Fruit fly (Drosophila melanogaster) whole organism, embryonic: Measurements from ENCODE around the gene SCOT.

Experiments used
- ATbp ChIP-seq: fragments of 200-800 bp; sonication (Bioruptor generic); optimal IDR thresholded peaks from 2 replicates; lab custom pipeline; 2017; ENCODE audit warnings: missing biosample characterization, mild to moderate bottlenecking, missing genetic modification characterization, missing genetic modification reagents
- Abd-B ChIP-seq: fragments of 200-800 bp; sonication (Bioruptor generic); optimal IDR thresholded peaks from 2 replicates; lab custom pipeline; 2018; ENCODE audit warnings: missing biosample characterization, mild to moderate bottlenecking, missing genetic modification characterization, moderate library complexity
- Awh ChIP-seq: fragments of 200-800 bp; sonication (Bioruptor generic); IDR thresholded peaks from 2 replicates; pipeline ENCODE4, ENCODE4 v1.3.6; 2022; ENCODE audit warnings: missing biosample characterization, missing genetic modification characterization
- BtbVII ChIP-seq: fragments of 200-800 bp; sonication (Bioruptor generic); optimal IDR thresholded peaks from 3 replicates; lab custom pipeline; 2017; ENCODE audit warnings: missing biosample characterization, mild to moderate bottlenecking, missing genetic modification characterization
- CG11247 ChIP-seq: fragments of 200-800 bp; sonication (Bioruptor generic); IDR thresholded peaks from 2 replicates; pipeline ENCODE4 v1.3.6; 2022; ENCODE audit warnings: missing biosample characterization, missing genetic modification characterization
- CG11504 ChIP-seq: fragments of 200-800 bp; sonication (Bioruptor generic); optimal IDR thresholded peaks from 3 replicates; lab custom pipeline; 2019; ENCODE audit warnings: missing biosample characterization, mild to moderate bottlenecking, missing genetic modification characterization, moderate library complexity
- CG1233 ChIP-seq: fragments of 200-800 bp; sonication (Bioruptor generic); optimal IDR thresholded peaks from 4 replicates; lab custom pipeline; 2018; ENCODE audit warnings: missing biosample characterization, mild to moderate bottlenecking, missing genetic modification characterization
- CG15514 ChIP-seq: fragments of 200-800 bp; sonication (Bioruptor generic); optimal IDR thresholded peaks from 3 replicates; lab custom pipeline; 2017; ENCODE audit warnings: missing biosample characterization, missing genetic modification characterization, mild to moderate bottlenecking, moderate library complexity, missing genetic modification reagents
- CG16863 ChIP-seq: fragments of 200-800 bp; sonication (Bioruptor generic); optimal IDR thresholded peaks from 3 replicates; lab custom pipeline; 2016; ENCODE audit warnings: missing biosample characterization, missing genetic modification characterization
- CG17186 ChIP-seq: fragments of 200-800 bp; sonication (Bioruptor generic); optimal IDR thresholded peaks from 3 replicates; lab custom pipeline; 2017; ENCODE audit warnings: missing biosample characterization, missing genetic modification reagents, missing genetic modification characterization
- CG30403 ChIP-seq: fragments of 200-800 bp; sonication (Bioruptor generic); optimal IDR thresholded peaks from 3 replicates; lab custom pipeline; 2016; ENCODE audit warnings: missing biosample characterization, missing genetic modification characterization
- CG33213 ChIP-seq: fragments of 200-800 bp; sonication (Bioruptor generic); optimal IDR thresholded peaks from 3 replicates; lab custom pipeline; 2016; ENCODE audit warnings: missing biosample characterization, missing genetic modification characterization
- CG34224 ChIP-seq: fragments of 200-800 bp; sonication (Bioruptor generic); IDR thresholded peaks from 3 replicates; pipeline ENCODE4 v1.3.6; 2022; ENCODE audit warnings: missing biosample characterization, missing genetic modification characterization; ENCODE audit not compliant: partially characterized antibody
- CG3847 ChIP-seq: fragments of 200-800 bp; sonication (Bioruptor generic); IDR thresholded peaks from 2 replicates; pipeline ENCODE4 v1.3.6; 2022; ENCODE audit warnings: missing biosample characterization, missing genetic modification characterization
- CG4617 ChIP-seq: fragments of 200-800 bp; sonication (Bioruptor generic); optimal IDR thresholded peaks from 3 replicates; lab custom pipeline; 2016; ENCODE audit warnings: missing biosample characterization, missing genetic modification characterization, borderline replicate concordance
- CG5180 ChIP-seq: fragments of 200-800 bp; sonication (Bioruptor generic); optimal IDR thresholded peaks from 3 replicates; lab custom pipeline; 2017; ENCODE audit warnings: missing biosample characterization, missing genetic modification characterization, mild to moderate bottlenecking, moderate library complexity, missing genetic modification reagents
- CG6683 ChIP-seq: fragments of 200-800 bp; sonication (Bioruptor generic); optimal IDR thresholded peaks from 2 replicates; lab custom pipeline; 2017; ENCODE audit warnings: missing biosample characterization, mild to moderate bottlenecking, missing genetic modification characterization, missing genetic modification reagents
- CG6854 ChIP-seq: fragments of 200-800 bp; sonication (Bioruptor generic); optimal IDR thresholded peaks from 3 replicates; lab custom pipeline; 2017; ENCODE audit warnings: missing biosample characterization, mild to moderate bottlenecking, missing genetic modification characterization
- CG7963 ChIP-seq: fragments of 200-800 bp; sonication (Bioruptor generic); IDR thresholded peaks from 3 replicates; pipeline ENCODE4 v1.3.6; 2022; ENCODE audit warnings: missing biosample characterization, missing genetic modification characterization; ENCODE audit not compliant: partially characterized antibody
- CG9797 ChIP-seq: fragments of 200-800 bp; sonication (Bioruptor generic); optimal IDR thresholded peaks from 3 replicates; lab custom pipeline; 2018; ENCODE audit warnings: missing biosample characterization, mild to moderate bottlenecking, missing genetic modification characterization
- CG9817 ChIP-seq: fragments of 200-800 bp; sonication (Bioruptor generic); optimal IDR thresholded peaks from 2 replicates; lab custom pipeline; 2018; ENCODE audit warnings: missing biosample characterization, mild to moderate bottlenecking, missing genetic modification characterization, moderate library complexity
- CoRest ChIP-seq: fragments of 200-800 bp; sonication (Bioruptor generic); optimal IDR thresholded peaks from 3 replicates; lab custom pipeline; 2018; ENCODE audit warnings: missing biosample characterization, mild to moderate bottlenecking, missing genetic modification characterization, moderate library complexity
- Deaf1 ChIP-seq: fragments of 200-800 bp; optimal IDR thresholded peaks from 3 replicates; lab custom pipeline; 2019; ENCODE audit warnings: missing biosample characterization, mild to moderate bottlenecking, missing genetic modification characterization, moderate library complexity
- Dll ChIP-seq: fragments of 200-800 bp; sonication (Bioruptor generic); IDR thresholded peaks from 4 replicates; pipeline ENCODE4 v1.3.6; 2022; ENCODE audit warnings: missing biosample characterization, missing genetic modification characterization; ENCODE audit not compliant: partially characterized antibody
- Dp ChIP-seq: fragments of 200-800 bp; sonication (Bioruptor generic); optimal IDR thresholded peaks from 2 replicates; lab custom pipeline; 2018; ENCODE audit warnings: missing biosample characterization, mild to moderate bottlenecking, missing genetic modification characterization, moderate library complexity
- Eip74EF ChIP-seq, 2 experiments: fragments of 200-800 bp in 1 of 2; fragments of >200 bp in 1 of 2; sonication (Bioruptor generic) in 1 of 2; optimal IDR thresholded peaks; 2 replicates each; lab custom pipeline; 2017 to 2019; ENCODE audit warnings: missing biosample characterization in 2 of 2, missing genetic modification characterization in 2 of 2, mild to moderate bottlenecking in 1 of 2, moderate library complexity in 1 of 2
- Fer3 ChIP-seq: fragments of 200-800 bp; sonication (Bioruptor generic); optimal IDR thresholded peaks from 2 replicates; lab custom pipeline; 2018; ENCODE audit warnings: missing biosample characterization, mild to moderate bottlenecking, missing genetic modification characterization, moderate library complexity
- HLH3B ChIP-seq: fragments of 200-800 bp; sonication (Bioruptor generic); IDR thresholded peaks from 2 replicates; pipeline ENCODE4 v1.3.6; 2022; ENCODE audit warnings: missing biosample characterization, missing genetic modification characterization
- Hey ChIP-seq: fragments of 200-800 bp; sonication (Bioruptor generic); optimal IDR thresholded peaks from 3 replicates; lab custom pipeline; 2018; ENCODE audit warnings: missing biosample characterization, mild to moderate bottlenecking, missing genetic modification characterization
- MESR4 ChIP-seq: fragments of 200-800 bp; sonication (Bioruptor generic); optimal IDR thresholded peaks from 2 replicates; lab custom pipeline; 2018; ENCODE audit warnings: missing biosample characterization, mild to moderate bottlenecking, missing genetic modification characterization, moderate library complexity
- Oli ChIP-seq: fragments of 200-800 bp; sonication (Bioruptor generic); optimal IDR thresholded peaks from 2 replicates; lab custom pipeline; 2018; ENCODE audit warnings: missing biosample characterization, mild to moderate bottlenecking, missing genetic modification characterization, moderate library complexity
- Six4 ChIP-seq: fragments of 200-800 bp; sonication (Bioruptor generic); optimal IDR thresholded peaks from 2 replicates; lab custom pipeline; 2016; ENCODE audit warnings: missing biosample characterization, missing genetic modification characterization
- Sry-δ ChIP-seq: fragments of 200-800 bp; sonication (Bioruptor generic); optimal IDR thresholded peaks from 2 replicates; lab custom pipeline; 2016; ENCODE audit warnings: missing biosample characterization, missing genetic modification characterization
- Taf1 ChIP-seq: fragments of 200-800 bp; sonication (Bioruptor generic); IDR thresholded peaks from 2 replicates; pipeline ENCODE4 v1.3.6; 2022; ENCODE audit warnings: missing biosample characterization, missing genetic modification characterization
- YL-1 ChIP-seq: fragments of 200-800 bp; sonication (Bioruptor generic); optimal IDR thresholded peaks from 3 replicates; lab custom pipeline; 2017; ENCODE audit warnings: missing biosample characterization, mild to moderate bottlenecking, missing genetic modification characterization
- aop ChIP-seq: fragments of 200-800 bp; sonication (Bioruptor generic); IDR thresholded peaks from 2 replicates; pipeline ENCODE4 v1.3.6; 2022; ENCODE audit warnings: missing biosample characterization, missing genetic modification characterization
- disco-r ChIP-seq: fragments of 200-800 bp; sonication (Bioruptor generic); optimal IDR thresholded peaks from 2 replicates; lab custom pipeline; 2016; ENCODE audit warnings: missing biosample characterization, missing genetic modification characterization
- dpn ChIP-seq, 2 experiments: fragments of 200-800 bp; sonication (Bioruptor generic); optimal IDR thresholded peaks; 3 replicates each; lab custom pipeline; 2016; ENCODE audit warnings: missing biosample characterization in 2 of 2, missing genetic modification characterization in 2 of 2
- eyg ChIP-seq: fragments of 200-800 bp; sonication (Bioruptor generic); optimal IDR thresholded peaks from 3 replicates; lab custom pipeline; 2016; ENCODE audit warnings: missing biosample characterization, missing genetic modification characterization
- fd64A ChIP-seq: fragments of 200-800 bp; sonication (Bioruptor generic); optimal IDR thresholded peaks from 3 replicates; lab custom pipeline; 2018; ENCODE audit warnings: missing biosample characterization, mild to moderate bottlenecking, missing genetic modification characterization
- ftz-f1 ChIP-seq: fragments of 200-800 bp; sonication (Bioruptor generic); optimal IDR thresholded peaks from 2 replicates; lab custom pipeline; 2016; ENCODE audit warnings: missing biosample characterization, missing genetic modification characterization
- ind ChIP-seq: fragments of 200-800 bp; sonication (Bioruptor generic); optimal IDR thresholded peaks from 3 replicates; lab custom pipeline; 2016; ENCODE audit warnings: missing biosample characterization, missing genetic modification characterization
- nom ChIP-seq: fragments of 200-800 bp; sonication (Bioruptor generic); optimal IDR thresholded peaks from 2 replicates; lab custom pipeline; 2017; ENCODE audit warnings: missing biosample characterization, missing genetic modification characterization, mild to moderate bottlenecking, moderate library complexity, missing genetic modification reagents
- pb ChIP-seq: fragments of 200-800 bp; sonication (Bioruptor generic); optimal IDR thresholded peaks from 3 replicates; lab custom pipeline; 2016; ENCODE audit warnings: missing biosample characterization, missing genetic modification characterization
- psq ChIP-seq: fragments of 200-800 bp; sonication (Bioruptor generic); optimal IDR thresholded peaks from 2 replicates; lab custom pipeline; 2017; ENCODE audit warnings: missing biosample characterization, missing genetic modification characterization
- row ChIP-seq: fragments of 200-800 bp; sonication (Bioruptor generic); IDR thresholded peaks from 3 replicates; pipeline ENCODE4 v1.3.6; 2022; ENCODE audit warnings: missing biosample characterization, missing genetic modification characterization
- sens ChIP-seq: fragments of 200-800 bp; sonication (Bioruptor generic); peaks from one replicate; lab custom pipeline; 2016; ENCODE audit warnings: missing biosample characterization, missing genetic modification characterization
- tap ChIP-seq: fragments of 200-800 bp; optimal IDR thresholded peaks from 3 replicates; lab custom pipeline; 2019; ENCODE audit warnings: missing biosample characterization, mild to moderate bottlenecking, missing genetic modification characterization, moderate library complexity
- toy ChIP-seq: fragments of 200-800 bp; sonication (Bioruptor generic); IDR thresholded peaks from 2 replicates; pipeline ENCODE4 v1.3.6; 2022; ENCODE audit warnings: missing biosample characterization, missing genetic modification characterization
- trh ChIP-seq: fragments of 200-800 bp; sonication (Bioruptor generic); optimal IDR thresholded peaks from 2 replicates; lab custom pipeline; 2016; ENCODE audit warnings: missing biosample characterization, missing genetic modification characterization

Gene SCOT

dm6 chr3L:1940843-1941418 is 22.0 kb upstream of the SCOT start, which contains the start of gene Mfap1 (continued):
- TF ChIP-seq row (GFP tag; lab: Robert Waterston, UW) (0 out of 3 replicates have a peak, but pooled peaks have one; percentile 8), Oli (tag; lab: Kevin White, UChicago) (no peak), CG16863 (GFP tag; lab: Kevin White, UChicago) (peak; percentile 84), Taf1 (GFP tag; lab: Robert Waterston, UW) (no peak), eyg (GFP tag; lab: Kevin White, UChicago) (no peak), Fer3 (tag; lab: Kevin White, UChicago) (peak; percentile 25), CG9797 (GFP tag; lab: Kevin White, UChicago) (peak; percentile 19), HLH3B (GFP tag; lab: Robert Waterston, UW) (0 out of 2 replicates have a peak, but pooled peaks have one; percentile 20), BtbVII (GFP tag; lab: Kevin White, UChicago) (no peak), Sry-δ (GFP tag; lab: Kevin White, UChicago) (peak; percentile 84), nom (GFP tag; lab: Kevin White, UChicago) (no peak), psq (GFP tag; lab: Kevin White, UChicago) (no peak), toy (no peak), CG4617 (GFP tag; lab: Kevin White, UChicago) (peak; percentile 84), Abd-B (GFP tag; lab: Kevin White, UChicago) (no peak), Hey (tag; lab: Kevin White, UChicago) (no peak), sens (GFP tag; lab: Kevin White, UChicago) (peak; percentile 87), dpn (GFP tag; optimal IDR thresholded peaks at IDR 0.05; lab: Kevin White, UChicago) (no peak), CoRest (tag; lab: Kevin White, UChicago) (no peak), CG9817 (tag; lab: Kevin White, UChicago) (no peak), CG33213 (GFP tag; lab: Kevin White, UChicago) (peak; percentile 5), CG6683 (no peak), CG17186 (GFP tag; lab: Kevin White, UChicago) (no peak), Six4 (GFP tag; lab: Kevin White, UChicago) (no peak), trh (GFP tag; lab: Kevin White, UChicago) (no peak), MESR4 (GFP tag; lab: Kevin White, UChicago) (peak; percentile 67), aop (GFP tag; lab: Robert Waterston, UW) (no peak), CG30403 (GFP tag; lab: Kevin White, UChicago) (no peak), ind (GFP tag; lab: Kevin White, UChicago) (no peak), CG6854 (no peak), pb (GFP tag; lab: Kevin White, UChicago) (no peak), CG34224 (GFP tag; lab: Robert Waterston, UW) (peak; percentile 88), tap (tag; lab: Kevin White, UChicago) (no peak), fd64A (GFP tag; lab: Kevin White, UChicago) (no peak), YL-1 (GFP tag; lab: Kevin White, UChicago) (peak; percentile 33), ATbp (GFP tag; lab: Kevin White, UChicago) (no peak), Deaf1 (tag; lab: Kevin White, UChicago) (no peak), CG15514 (GFP tag; lab: Kevin White, UChicago) (peak; percentile 71), CG3847 (peak; percentile 24; the same call in 1 of the 2 replicates), ftz-f1 (GFP tag; lab: Kevin White, UChicago) (no peak), CG11504 (tag; lab: Kevin White, UChicago) (no peak), disco-r (GFP tag; lab: Kevin White, UChicago) (no peak), Awh (GFP tag; lab: Robert Waterston, UW) (no peak), Eip74EF (GFP tag; optimal IDR thresholded peaks at IDR 0.05; lab: Kevin White, UChicago) (no peak), Dll (GFP tag; lab: Robert Waterston, UW) (peak; percentile 82), CG5180 (GFP tag; lab: Kevin White, UChicago) (no peak), CG1233 (GFP tag; lab: Kevin White, UChicago) (no peak), CG11247 (GFP tag; lab: Robert Waterston, UW) (no peak), Dp (GFP tag; lab: Kevin White, UChicago) (peak; percentile 96), CG7963 (peak; percentile 24; the same call in 1 of the 3 replicates)
